Fruit fly (Drosophila melanogaster) whole organism, embryonic: ENCODE results near the gene EMC3.

ENCODE experiments used
- Atf3 ChIP-seq: fragments of 200-800 bp; sonication (Bioruptor generic); optimal IDR thresholded peaks from 3 replicates; lab custom pipeline; 2016; ENCODE audit warnings: missing biosample characterization, missing genetic modification characterization
- BtbVII ChIP-seq: fragments of 200-800 bp; sonication (Bioruptor generic); optimal IDR thresholded peaks from 3 replicates; lab custom pipeline; 2017; ENCODE audit warnings: missing biosample characterization, mild to moderate bottlenecking, missing genetic modification characterization
- CG10543 ChIP-seq: fragments of 200-800 bp; sonication (Bioruptor generic); optimal IDR thresholded peaks from 3 replicates; lab custom pipeline; 2017; ENCODE audit warnings: missing biosample characterization, mild to moderate bottlenecking, missing genetic modification characterization, moderate library complexity
- CG11723 ChIP-seq: fragments of 200-800 bp; sonication (Bioruptor generic); optimal IDR thresholded peaks from 2 replicates; lab custom pipeline; 2017; ENCODE audit warnings: missing biosample characterization, mild to moderate bottlenecking, missing genetic modification characterization
- CG18764 ChIP-seq: fragments of 200-800 bp; sonication (Bioruptor generic); optimal IDR thresholded peaks from 3 replicates; lab custom pipeline; 2016; ENCODE audit warnings: missing biosample characterization, missing genetic modification characterization
- CG2199 ChIP-seq: fragments of 200-800 bp; sonication (Bioruptor generic); IDR thresholded peaks from 3 replicates; pipeline ENCODE4 v1.3.6; 2022; ENCODE audit warnings: missing biosample characterization, missing genetic modification characterization
- CG2889 ChIP-seq: fragments of 200-800 bp; sonication (Bioruptor generic); IDR thresholded peaks from 3 replicates; pipeline ENCODE4 v1.3.6; 2022; ENCODE audit warnings: missing biosample characterization, missing genetic modification characterization
- CG30020 ChIP-seq: fragments of 200-800 bp; optimal IDR thresholded peaks from 2 replicates; lab custom pipeline; 2019; ENCODE audit warnings: missing biosample characterization, mild to moderate bottlenecking, missing genetic modification characterization, moderate library complexity
- CG30431 ChIP-seq: fragments of 200-800 bp; sonication (Bioruptor generic); optimal IDR thresholded peaks from 2 replicates; lab custom pipeline; 2017; ENCODE audit warnings: missing biosample characterization, missing genetic modification characterization
- CG31388 ChIP-seq: fragments of 200-800 bp; sonication (Bioruptor generic); optimal IDR thresholded peaks from 2 replicates; lab custom pipeline; 2016; ENCODE audit warnings: missing biosample characterization, missing genetic modification characterization
- CG3726 ChIP-seq: fragments of 200-800 bp; sonication (Bioruptor generic); IDR thresholded peaks from 3 replicates; pipeline ENCODE4, ENCODE4 v1.3.6; 2022; ENCODE audit warnings: missing biosample characterization, missing genetic modification characterization
- CG42726 ChIP-seq: fragments of 200-800 bp; sonication (Bioruptor generic); IDR thresholded peaks from 2 replicates; pipeline ENCODE4 v1.3.6; 2022; ENCODE audit warnings: missing biosample characterization, missing genetic modification characterization; ENCODE audit not compliant: partially characterized antibody
- CG4617 ChIP-seq: fragments of 200-800 bp; sonication (Bioruptor generic); optimal IDR thresholded peaks from 3 replicates; lab custom pipeline; 2016; ENCODE audit warnings: missing biosample characterization, missing genetic modification characterization, borderline replicate concordance
- CG6654 ChIP-seq: fragments of 200-800 bp; sonication (Bioruptor generic); optimal IDR thresholded peaks from 2 replicates; lab custom pipeline; 2017; ENCODE audit warnings: missing biosample characterization, mild to moderate bottlenecking, missing genetic modification characterization
- CG7357 ChIP-seq: fragments of 200-800 bp; sonication (Bioruptor generic); IDR thresholded peaks from 3 replicates; pipeline ENCODE4 v1.3.6; 2022; ENCODE audit warnings: missing biosample characterization, missing genetic modification characterization
- CTCF ChIP-seq: fragments of 200-800 bp; sonication (Bioruptor generic); optimal IDR thresholded peaks from 2 replicates; lab custom pipeline; 2017; ENCODE audit warnings: missing biosample characterization, mild to moderate bottlenecking, missing genetic modification characterization, moderate library complexity
- Dad ChIP-seq: fragments of 200-800 bp; sonication (Bioruptor generic); optimal IDR thresholded peaks from 3 replicates; lab custom pipeline; 2016; ENCODE audit warnings: missing biosample characterization, missing genetic modification characterization
- Dref ChIP-seq: fragments of 200-800 bp; sonication (Bioruptor generic); IDR thresholded peaks from 2 replicates; pipeline ENCODE4 v1.3.6; 2022; ENCODE audit warnings: missing biosample characterization, missing genetic modification characterization
- Gsc ChIP-seq: fragments of 200-800 bp; sonication (Bioruptor generic); IDR thresholded peaks from 2 replicates; pipeline ENCODE4 v1.3.6; 2022; ENCODE audit warnings: missing biosample characterization, missing genetic modification characterization
- HLH3B ChIP-seq: fragments of 200-800 bp; sonication (Bioruptor generic); IDR thresholded peaks from 2 replicates; pipeline ENCODE4 v1.3.6; 2022; ENCODE audit warnings: missing biosample characterization, missing genetic modification characterization
- HLH54F ChIP-seq: fragments of 200-800 bp; sonication (Bioruptor generic); optimal IDR thresholded peaks from 3 replicates; lab custom pipeline; 2016; ENCODE audit warnings: missing biosample characterization, missing genetic modification characterization
- Jarid2 ChIP-seq: fragments of 200-800 bp; sonication (Bioruptor generic); optimal IDR thresholded peaks from 3 replicates; lab custom pipeline; 2017; ENCODE audit warnings: mild to moderate bottlenecking, missing biosample characterization, missing genetic modification reagents, missing genetic modification characterization
- MESR4 ChIP-seq: fragments of 200-800 bp; sonication (Bioruptor generic); optimal IDR thresholded peaks from 2 replicates; lab custom pipeline; 2018; ENCODE audit warnings: missing biosample characterization, mild to moderate bottlenecking, missing genetic modification characterization, moderate library complexity
- MTF-1 ChIP-seq: fragments of 200-800 bp; sonication (Bioruptor generic); optimal IDR thresholded peaks from 2 replicates; lab custom pipeline; 2018; ENCODE audit warnings: missing biosample characterization, mild to moderate bottlenecking, missing genetic modification characterization, borderline replicate concordance
- Myb ChIP-seq: fragments of 200-800 bp; sonication (Bioruptor generic); optimal IDR thresholded peaks from 2 replicates; lab custom pipeline; 2016; ENCODE audit warnings: missing biosample characterization, missing genetic modification characterization
- Oli ChIP-seq: fragments of 200-800 bp; sonication (Bioruptor generic); optimal IDR thresholded peaks from 2 replicates; lab custom pipeline; 2018; ENCODE audit warnings: missing biosample characterization, mild to moderate bottlenecking, missing genetic modification characterization, moderate library complexity
- Ptx1 ChIP-seq: fragments of 200-800 bp; sonication (Bioruptor generic); IDR thresholded peaks from 2 replicates; pipeline ENCODE4 v1.3.6; 2022; ENCODE audit warnings: missing biosample characterization, missing genetic modification characterization
- Sry-δ ChIP-seq: fragments of 200-800 bp; sonication (Bioruptor generic); optimal IDR thresholded peaks from 2 replicates; lab custom pipeline; 2016; ENCODE audit warnings: missing biosample characterization, missing genetic modification characterization
- Tbp ChIP-seq: fragments of >200 bp; optimal IDR thresholded peaks from 2 replicates; lab custom pipeline; 2018; ENCODE audit warnings: missing biosample characterization, missing genetic modification characterization
- Xbp1 ChIP-seq: fragments of 200-800 bp; sonication (Bioruptor generic); optimal IDR thresholded peaks from 3 replicates; lab custom pipeline; 2016; ENCODE audit warnings: missing biosample characterization, mild to moderate bottlenecking, missing genetic modification characterization
- amos ChIP-seq: fragments of 200-800 bp; sonication (Bioruptor generic); IDR thresholded peaks from 2 replicates; pipeline ENCODE4 v1.3.6; 2022; ENCODE audit warnings: missing biosample characterization, missing genetic modification characterization; ENCODE audit not compliant: partially characterized antibody
- ap ChIP-seq: fragments of 200-800 bp; sonication (Bioruptor generic); IDR thresholded peaks from 2 replicates; pipeline ENCODE4 v1.3.6; 2022; ENCODE audit warnings: missing biosample characterization, missing genetic modification characterization
- cas ChIP-seq: fragments of 200-800 bp; sonication (Bioruptor generic); IDR thresholded peaks from 2 replicates; pipeline ENCODE4 v1.3.6; 2022; ENCODE audit warnings: missing biosample characterization, missing genetic modification characterization
- caup ChIP-seq: fragments of 200-800 bp; sonication (Bioruptor generic); optimal IDR thresholded peaks from 3 replicates; lab custom pipeline; 2017; ENCODE audit warnings: missing biosample characterization, mild to moderate bottlenecking, missing genetic modification characterization, moderate library complexity; ENCODE audit not compliant: severe bottlenecking
- chm ChIP-seq: fragments of 200-800 bp; sonication (Bioruptor generic); IDR thresholded peaks from 2 replicates; pipeline ENCODE4 v1.3.6; 2022; ENCODE audit warnings: missing biosample characterization, missing genetic modification characterization
- da ChIP-seq: fragments of 200-800 bp; sonication (Bioruptor generic); optimal IDR thresholded peaks from 2 replicates; lab custom pipeline; 2016; ENCODE audit warnings: missing biosample characterization, missing genetic modification characterization
- dan ChIP-seq: fragments of 200-800 bp; sonication (Bioruptor generic); IDR thresholded peaks from 2 replicates; pipeline ENCODE4 v1.3.6; 2022; ENCODE audit warnings: missing biosample characterization, missing genetic modification characterization
- dysf ChIP-seq: fragments of 200-800 bp; sonication (Bioruptor generic); IDR thresholded peaks from 3 replicates; pipeline ENCODE4 v1.3.6; 2022; ENCODE audit warnings: missing biosample characterization, missing genetic modification characterization
- fd3F ChIP-seq: fragments of 200-800 bp; sonication (Bioruptor generic); optimal IDR thresholded peaks from 2 replicates; lab custom pipeline; 2018; ENCODE audit warnings: missing biosample characterization, mild to moderate bottlenecking, missing genetic modification characterization, moderate library complexity
- gro ChIP-seq: fragments of 200-800 bp; sonication (Bioruptor generic); optimal IDR thresholded peaks from 2 replicates; lab custom pipeline; 2016; ENCODE audit warnings: missing biosample characterization, missing genetic modification characterization
- hb ChIP-seq: fragments of 200-800 bp; sonication (Bioruptor generic); IDR thresholded peaks from 3 replicates; pipeline ENCODE4 v1.3.6; 2022; ENCODE audit warnings: missing biosample characterization, missing genetic modification characterization; ENCODE audit not compliant: partially characterized antibody
- hbn ChIP-seq: fragments of 200-800 bp; sonication (Bioruptor generic); IDR thresholded peaks from 2 replicates; pipeline ENCODE4 v1.3.6; 2022; ENCODE audit warnings: missing biosample characterization, missing genetic modification characterization; ENCODE audit not compliant: partially characterized antibody
- hth ChIP-seq: fragments of >200 bp; optimal IDR thresholded peaks from 2 replicates; lab custom pipeline; 2017; ENCODE audit warnings: inconsistent platforms
- ken ChIP-seq: fragments of 200-800 bp; sonication (Bioruptor generic); IDR thresholded peaks from 3 replicates; pipeline ENCODE4 v1.3.6; 2022; ENCODE audit warnings: missing biosample characterization, missing genetic modification characterization
- kni ChIP-seq: fragments of 200-800 bp; sonication (Bioruptor generic); optimal IDR thresholded peaks from 3 replicates; lab custom pipeline; 2017; ENCODE audit warnings: mild to moderate bottlenecking, missing biosample characterization, missing genetic modification reagents, missing genetic modification characterization
- lov ChIP-seq, 2 experiments: fragments of 200-800 bp in 1 of 2; fragments of >200 bp in 1 of 2; sonication (Bioruptor generic) in 1 of 2; IDR thresholded peaks in 1 of 2; optimal IDR thresholded peaks in 1 of 2; 2 replicates in 1 of 2; 3 replicates in 1 of 2; pipeline versions ENCODE4 v1.3.6 to Lab custom; 2017 to 2022; ENCODE audit warnings: missing biosample characterization in 1 of 2, missing genetic modification characterization in 1 of 2
- nerfin-2 ChIP-seq: fragments of 200-800 bp; sonication (Bioruptor generic); IDR thresholded peaks from 2 replicates; pipeline ENCODE4 v1.3.6; 2022; ENCODE audit warnings: missing biosample characterization, missing genetic modification characterization; ENCODE audit not compliant: partially characterized antibody
- seq ChIP-seq: fragments of 200-800 bp; sonication (Bioruptor generic); IDR thresholded peaks from 2 replicates; pipeline ENCODE4 v1.3.6; 2022; ENCODE audit warnings: missing biosample characterization, missing genetic modification characterization
- sim ChIP-seq: fragments of 200-800 bp; sonication (Bioruptor generic); IDR thresholded peaks from 2 replicates; pipeline ENCODE4 v1.3.6; 2022; ENCODE audit warnings: missing biosample characterization, missing genetic modification characterization
- ssp ChIP-seq: fragments of 200-800 bp; sonication (Bioruptor generic); IDR thresholded peaks from 2 replicates; pipeline ENCODE4 v1.3.6; 2022; ENCODE audit warnings: missing biosample characterization, missing genetic modification characterization
- sug ChIP-seq: fragments of 200-800 bp; optimal IDR thresholded peaks from 2 replicates; lab custom pipeline; 2019; ENCODE audit warnings: missing biosample characterization, mild to moderate bottlenecking, missing genetic modification characterization, moderate library complexity
- unc-4 ChIP-seq: fragments of 200-800 bp; sonication (Bioruptor generic); IDR thresholded peaks from 2 replicates; pipeline ENCODE4 v1.3.6; 2022; ENCODE audit warnings: missing biosample characterization, missing genetic modification characterization; ENCODE audit not compliant: partially characterized antibody

Gene EMC3

DNA sequence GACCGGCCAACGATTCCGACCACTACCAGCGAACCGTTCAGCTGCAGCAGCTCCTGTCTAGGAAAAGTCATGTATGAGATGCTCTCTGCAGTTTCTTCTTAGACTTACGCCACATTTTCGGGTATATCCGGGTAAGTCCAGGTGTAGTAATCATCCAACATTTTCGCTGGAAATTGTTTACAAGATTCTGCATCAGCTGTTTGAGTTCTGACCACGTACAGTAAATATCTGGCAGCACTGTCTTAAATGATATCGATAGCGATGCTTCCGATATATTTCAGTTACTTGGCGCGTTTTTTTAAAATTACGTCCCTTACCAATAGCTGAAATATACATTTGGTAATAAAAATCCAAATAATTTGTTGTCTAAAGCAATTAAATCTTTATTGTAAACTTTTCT is 11.5 kb upstream of the EMC3 start, which contains the start of gene CG6729 (continued):
- TF ChIP-seq Xbp1 (GFP tag; lab: Kevin White, UChicago) (no peak), CG2199 (GFP tag; lab: Robert Waterston, UW) (no peak), Atf3 (GFP tag; lab: Kevin White, UChicago) (no peak), MESR4 (GFP tag; lab: Kevin White, UChicago) (peak; percentile 43), CG3726 (no peak), dan (GFP tag; lab: Robert Waterston, UW) (no peak), CG2889 (GFP tag; lab: Robert Waterston, UW) (no peak), Tbp (GFP tag; lab: Kevin White, UChicago) (no peak), kni (GFP tag; lab: Kevin White, UChicago) (no peak), cas (no peak), CTCF (GFP tag; lab: Kevin White, UChicago) (no peak), seq (GFP tag; lab: Robert Waterston, UW) (no peak), unc-4 (peak; percentile 81), Myb (GFP tag; lab: Kevin White, UChicago) (peak; percentile 91), ssp (GFP tag; lab: Robert Waterston, UW) (no peak), CG4617 (GFP tag; lab: Kevin White, UChicago) (peak; percentile 41), MTF-1 (GFP tag; lab: Kevin White, UChicago) (no peak), hb (GFP tag; lab: Robert Waterston, UW) (peak; percentile 68; the same call in 2 of the 3 replicates), hth (lab: Kevin White, UChicago) (no peak), hbn (GFP tag; lab: Robert Waterston, UW) (peak; percentile 81), lov (optimal IDR thresholded peaks at IDR 0.05; lab: Kevin White, UChicago) (no peak), lov (GFP tag; IDR thresholded peaks at IDR 0.05; lab: Robert Waterston, UW) (no peak), CG30020 (tag; lab: Kevin White, UChicago) (no peak), caup (no peak), Oli (tag; lab: Kevin White, UChicago) (no peak), dysf (GFP tag; lab: Robert Waterston, UW) (no peak), CG31388 (no peak), Dref (peak; percentile 84), da (GFP tag; lab: Kevin White, UChicago) (no peak), Dad (no peak), CG10543 (GFP tag; lab: Kevin White, UChicago) (no peak), nerfin-2 (GFP tag; lab: Robert Waterston, UW) (peak; percentile 64), HLH54F (GFP tag; lab: Kevin White, UChicago) (no peak), CG7357 (GFP tag; lab: Robert Waterston, UW) (no peak), HLH3B (GFP tag; lab: Robert Waterston, UW) (no peak), Jarid2 (GFP tag; lab: Kevin White, UChicago) (no peak), Ptx1 (GFP tag; lab: Robert Waterston, UW) (no peak), sim (no peak), Gsc (GFP tag; lab: Robert Waterston, UW) (no peak), ken (GFP tag; lab: Robert Waterston, UW) (no peak), fd3F (no peak), chm (no peak), CG18764 (GFP tag; lab: Kevin White, UChicago) (no peak), CG6654 (GFP tag; lab: Kevin White, UChicago) (no peak), gro (GFP tag; lab: Kevin White, UChicago) (no peak), CG42726 (no peak), BtbVII (GFP tag; lab: Kevin White, UChicago) (no peak), sug (tag; lab: Kevin White, UChicago) (no peak), CG11723 (GFP tag; lab: Kevin White, UChicago) (no peak), Sry-δ (GFP tag; lab: Kevin White, UChicago) (peak; percentile 72), amos (GFP tag; lab: Robert Waterston, UW) (peak; percentile 74), CG30431 (GFP tag; lab: Kevin White, UChicago) (no peak), ap (GFP tag; lab: Robert Waterston, UW) (no peak)
